Worm (Caenorhabditis elegans): ENCODE data around the gene srz-37.

Gene srz-37

ce11 chrIV:3519352-3519751, 37.7 kb upstream of the srz-37 start:
- TF ChIP-seq blmp-1 (tag; optimal IDR thresholded peaks at IDR 0.05) (peak; percentile 59), lsy-2 (tag; optimal IDR thresholded peaks at IDR 0.05) (no peak), ham-2 (GFP tag; optimal IDR thresholded peaks at IDR 0.05) (no peak), pha-4 (tag; optimal IDR thresholded peaks at IDR 0.05) (peak; percentile 34), unc-62 (GFP tag; optimal IDR thresholded peaks at IDR 0.05) (no peak), ces-1 (GFP tag; optimal IDR thresholded peaks at IDR 0.05) (peak; percentile 52), unc-120 (tag; optimal IDR thresholded peaks at IDR 0.05; ENCODE audit: poor library complexity, severe bottlenecking) (peak; percentile 39), lin-32 (GFP tag; optimal IDR thresholded peaks at IDR 0.05) (no peak)

ce11 chrIV:3517582-3517981, 35.9 kb upstream of the srz-37 start:
- TF ChIP-seq mab-5 (tag; optimal IDR thresholded peaks at IDR 0.05): no peak
- TF ChIP-seq cnd-1 (tag; optimal IDR thresholded peaks at IDR 0.05): no peak
- no peak for TF ChIP-seq tbx-8 (GFP tag; optimal IDR thresholded peaks at IDR 0.05)
- TF ChIP-seq drap-1 (GFP tag; optimal IDR thresholded peaks at IDR 0.05): no peak
- no peak for TF ChIP-seq ceh-39 (tag; optimal IDR thresholded peaks at IDR 0.05)
- no peak for TF ChIP-seq sptf-1 (tag; optimal IDR thresholded peaks at IDR 0.05)
- TF ChIP-seq ces-1 (GFP tag; optimal IDR thresholded peaks at IDR 0.05): no peak

ce11 chrIV:3516586-3516985, 34.9 kb upstream of the srz-37 start, which contains the start of gene unc-33:
Gene unc-33, plus strand, starts transcription at chrIV:3516886.
- no peak for TF ChIP-seq ceh-83 (GFP tag; optimal IDR thresholded peaks at IDR 0.05)
- no peak for TF ChIP-seq pha-4 (tag; optimal IDR thresholded peaks at IDR 0.05)
- no peak for TF ChIP-seq ham-2 (GFP tag; optimal IDR thresholded peaks at IDR 0.05)
- no peak for TF ChIP-seq tbx-8 (GFP tag; optimal IDR thresholded peaks at IDR 0.05)
- no peak for TF ChIP-seq lsy-2 (tag; optimal IDR thresholded peaks at IDR 0.05)
- TF ChIP-seq nhr-237 (tag; optimal IDR thresholded peaks at IDR 0.05): no peak
- no peak for TF ChIP-seq unc-62 (GFP tag; optimal IDR thresholded peaks at IDR 0.05)
- no peak for TF ChIP-seq elt-3 (tag; optimal IDR thresholded peaks at IDR 0.05)
- no peak for TF ChIP-seq flh-1 (GFP tag; optimal IDR thresholded peaks at IDR 0.05)
- TF ChIP-seq lin-32 (GFP tag; optimal IDR thresholded peaks at IDR 0.05): no peak
- no peak for TF ChIP-seq unc-120 (tag; optimal IDR thresholded peaks at IDR 0.05; ENCODE audit: poor library complexity, severe bottlenecking)
- TF ChIP-seq elt-1 (tag; optimal IDR thresholded peaks at IDR 0.05; ENCODE audit: borderline replicate concordance, insufficient read depth): no peak
- no peak for TF ChIP-seq nhr-2 (tag; optimal IDR thresholded peaks at IDR 0.05)
- TF ChIP-seq lin-13 (tag; optimal IDR thresholded peaks at IDR 0.05): no peak
- TF ChIP-seq sem-2 (GFP tag; optimal IDR thresholded peaks at IDR 0.05): no peak
- no peak for TF ChIP-seq cnd-1 (tag; optimal IDR thresholded peaks at IDR 0.05)
- no peak for TF ChIP-seq ceh-39 (tag; optimal IDR thresholded peaks at IDR 0.05)
- TF ChIP-seq M03D4.4 (tag; optimal IDR thresholded peaks at IDR 0.05): no peak
- TF ChIP-seq bed-3 (GFP tag; optimal IDR thresholded peaks at IDR 0.05): no peak
- TF ChIP-seq hlh-1 (tag; optimal IDR thresholded peaks at IDR 0.05): no peak

- TF ChIP-seq mab-5 (tag; optimal IDR thresholded peaks at IDR 0.05): no peak
- TF ChIP-seq lin-13 (tag; optimal IDR thresholded peaks at IDR 0.05): no peak
- no peak for TF ChIP-seq zip-8 (tag; optimal IDR thresholded peaks at IDR 0.05)
- no peak for TF ChIP-seq lin-32 (GFP tag; optimal IDR thresholded peaks at IDR 0.05)
- TF ChIP-seq sem-2 (GFP tag; optimal IDR thresholded peaks at IDR 0.05): no peak
- no peak for TF ChIP-seq elt-3 (tag; optimal IDR thresholded peaks at IDR 0.05)
- peak; percentile 59 for TF ChIP-seq ces-1 (GFP tag; optimal IDR thresholded peaks at IDR 0.05)
- TF ChIP-seq nhr-76 (tag; optimal IDR thresholded peaks at IDR 0.05): no peak
- peak; percentile 11 for TF ChIP-seq hlh-1 (tag; optimal IDR thresholded peaks at IDR 0.05)
- TF ChIP-seq snpc-4 (tag; optimal IDR thresholded peaks at IDR 0.05): no peak
- TF ChIP-seq unc-120 (tag; optimal IDR thresholded peaks at IDR 0.05; ENCODE audit: poor library complexity, severe bottlenecking): peak; percentile 49
- TF ChIP-seq nhr-12 (tag; optimal IDR thresholded peaks at IDR 0.05): no peak
- no peak for TF ChIP-seq elt-1 (tag; optimal IDR thresholded peaks at IDR 0.05; ENCODE audit: borderline replicate concordance, insufficient read depth)
- peak; percentile 64 for TF ChIP-seq mep-1 (tag; optimal IDR thresholded peaks at IDR 0.05)
- TF ChIP-seq pha-4 (tag; optimal IDR thresholded peaks at IDR 0.05): peak; percentile 72
- no peak for TF ChIP-seq cnd-1 (tag; optimal IDR thresholded peaks at IDR 0.05)
- no peak for TF ChIP-seq sptf-1 (tag; optimal IDR thresholded peaks at IDR 0.05)
- no peak for TF ChIP-seq ceh-83 (GFP tag; optimal IDR thresholded peaks at IDR 0.05)
- TF ChIP-seq nhr-237 (tag; optimal IDR thresholded peaks at IDR 0.05): peak; percentile 14
- peak; percentile 5 for TF ChIP-seq nhr-2 (tag; optimal IDR thresholded peaks at IDR 0.05)
- TF ChIP-seq drap-1 (GFP tag; optimal IDR thresholded peaks at IDR 0.05): peak; percentile 19
- TF ChIP-seq nhr-28 (tag; optimal IDR thresholded peaks at IDR 0.05): no peak
- TF ChIP-seq unc-62 (GFP tag; optimal IDR thresholded peaks at IDR 0.05): peak; percentile 8
- TF ChIP-seq ztf-11 (tag; optimal IDR thresholded peaks at IDR 0.05): no peak
- TF ChIP-seq tbx-8 (GFP tag; optimal IDR thresholded peaks at IDR 0.05): no peak
- no peak for TF ChIP-seq mls-2 (tag; optimal IDR thresholded peaks at IDR 0.05)
- no peak for TF ChIP-seq lsy-2 (tag; optimal IDR thresholded peaks at IDR 0.05)
- TF ChIP-seq bed-3 (GFP tag; optimal IDR thresholded peaks at IDR 0.05): no peak
- TF ChIP-seq ham-2 (GFP tag; optimal IDR thresholded peaks at IDR 0.05): peak; percentile 81
- no peak for TF ChIP-seq blmp-1 (tag; optimal IDR thresholded peaks at IDR 0.05)
- no peak for TF ChIP-seq ceh-43 (GFP tag; optimal IDR thresholded peaks at IDR 0.05)
- TF ChIP-seq unc-39 (tag; optimal IDR thresholded peaks at IDR 0.05): no peak
- peak; percentile 73 for TF ChIP-seq ceh-39 (tag; optimal IDR thresholded peaks at IDR 0.05)
- TF ChIP-seq flh-1 (GFP tag; optimal IDR thresholded peaks at IDR 0.05): no peak
- TF ChIP-seq M03D4.4 (tag; optimal IDR thresholded peaks at IDR 0.05): no peak
These were observed 33.9 kb upstream of the srz-37 start for ce11 chrIV:3515412-3516046.
